Fruit fly (Drosophila melanogaster) whole organism, embryonic: ENCODE results near the gene CG12589.

Source experiments
- BtbVII ChIP-seq: fragments of 200-800 bp; sonication (Bioruptor generic); optimal IDR thresholded peaks from 3 replicates; lab custom pipeline; 2017; ENCODE audit warnings: missing biosample characterization, mild to moderate bottlenecking, missing genetic modification characterization
- CG10209 ChIP-seq: fragments of 200-800 bp; sonication (Bioruptor generic); optimal IDR thresholded peaks from 3 replicates; lab custom pipeline; 2017; ENCODE audit warnings: missing biosample characterization, mild to moderate bottlenecking, missing genetic modification characterization, missing genetic modification reagents
- CG10431 ChIP-seq: fragments of 200-800 bp; sonication (Bioruptor generic); optimal IDR thresholded peaks from 3 replicates; lab custom pipeline; 2018; ENCODE audit warnings: missing biosample characterization, mild to moderate bottlenecking, missing genetic modification characterization
- CG10565 ChIP-seq: fragments of 200-800 bp; sonication (Bioruptor generic); optimal IDR thresholded peaks from 3 replicates; lab custom pipeline; 2016; ENCODE audit warnings: missing biosample characterization, mild to moderate bottlenecking, missing genetic modification characterization
- CG11456 ChIP-seq: fragments of 200-800 bp; sonication (Bioruptor generic); IDR thresholded peaks from 3 replicates; pipeline ENCODE4 v1.3.6; 2022; ENCODE audit warnings: missing biosample characterization, missing genetic modification characterization
- CG12155 ChIP-seq: fragments of 200-800 bp; sonication (Bioruptor generic); optimal IDR thresholded peaks from 3 replicates; lab custom pipeline; 2016; ENCODE audit warnings: missing biosample characterization, missing genetic modification characterization
- CG1529 ChIP-seq: fragments of 200-800 bp; sonication (Bioruptor generic); optimal IDR thresholded peaks from 3 replicates; lab custom pipeline; 2018; ENCODE audit warnings: missing biosample characterization, missing genetic modification characterization
- CG17186 ChIP-seq: fragments of 200-800 bp; sonication (Bioruptor generic); optimal IDR thresholded peaks from 3 replicates; lab custom pipeline; 2017; ENCODE audit warnings: missing biosample characterization, missing genetic modification reagents, missing genetic modification characterization
- CG2116 ChIP-seq: fragments of 200-800 bp; sonication (Bioruptor generic); optimal IDR thresholded peaks from 3 replicates; lab custom pipeline; 2018; ENCODE audit warnings: missing biosample characterization, mild to moderate bottlenecking, missing genetic modification characterization
- CG3065 ChIP-seq: fragments of 200-800 bp; sonication (Bioruptor generic); optimal IDR thresholded peaks from 2 replicates; lab custom pipeline; 2016; ENCODE audit warnings: missing biosample characterization, missing genetic modification characterization
- CG31441 ChIP-seq: fragments of 200-800 bp; sonication (Bioruptor generic); IDR thresholded peaks from 2 replicates; pipeline ENCODE4 v1.3.6; 2022; ENCODE audit warnings: missing biosample characterization, missing genetic modification characterization
- CG34224 ChIP-seq: fragments of 200-800 bp; sonication (Bioruptor generic); IDR thresholded peaks from 3 replicates; pipeline ENCODE4 v1.3.6; 2022; ENCODE audit warnings: missing biosample characterization, missing genetic modification characterization; ENCODE audit not compliant: partially characterized antibody
- CG4707 ChIP-seq: fragments of 200-800 bp; sonication (Bioruptor generic); optimal IDR thresholded peaks from 2 replicates; lab custom pipeline; 2018; ENCODE audit warnings: missing biosample characterization, mild to moderate bottlenecking, missing genetic modification characterization, moderate library complexity
- CG6654 ChIP-seq: fragments of 200-800 bp; sonication (Bioruptor generic); optimal IDR thresholded peaks from 2 replicates; lab custom pipeline; 2017; ENCODE audit warnings: missing biosample characterization, mild to moderate bottlenecking, missing genetic modification characterization
- CG6791 ChIP-seq: fragments of 200-800 bp; sonication (Bioruptor generic); IDR thresholded peaks from 3 replicates; pipeline ENCODE4 v1.3.6; 2022; ENCODE audit warnings: missing biosample characterization, missing genetic modification characterization; ENCODE audit not compliant: partially characterized antibody
- CG8924 ChIP-seq: fragments of 200-800 bp; optimal IDR thresholded peaks from 3 replicates; lab custom pipeline; 2019; ENCODE audit warnings: missing biosample characterization, mild to moderate bottlenecking, missing genetic modification characterization, moderate library complexity
- CG9797 ChIP-seq: fragments of 200-800 bp; sonication (Bioruptor generic); optimal IDR thresholded peaks from 3 replicates; lab custom pipeline; 2018; ENCODE audit warnings: missing biosample characterization, mild to moderate bottlenecking, missing genetic modification characterization
- CG9817 ChIP-seq: fragments of 200-800 bp; sonication (Bioruptor generic); optimal IDR thresholded peaks from 2 replicates; lab custom pipeline; 2018; ENCODE audit warnings: missing biosample characterization, mild to moderate bottlenecking, missing genetic modification characterization, moderate library complexity
- D19B ChIP-seq: fragments of 200-800 bp; sonication (Bioruptor generic); optimal IDR thresholded peaks from 2 replicates; lab custom pipeline; 2017; ENCODE audit warnings: missing biosample characterization, mild to moderate bottlenecking, missing genetic modification characterization
- Doc2 ChIP-seq: fragments of 200-800 bp; sonication (Bioruptor generic); IDR thresholded peaks from 2 replicates; pipeline ENCODE4 v1.3.6; 2022; ENCODE audit warnings: missing biosample characterization, missing genetic modification characterization
- H2.0 ChIP-seq: fragments of 200-800 bp; sonication (Bioruptor generic); IDR thresholded peaks from 2 replicates; pipeline ENCODE4 v1.3.6; 2022; ENCODE audit warnings: missing biosample characterization, missing genetic modification characterization
- Sin3A ChIP-seq: fragments of >200 bp; optimal IDR thresholded peaks from 2 replicates; lab custom pipeline; 2018
- Sox100B ChIP-seq: fragments of 200-800 bp; sonication (Bioruptor generic); optimal IDR thresholded peaks from 3 replicates; lab custom pipeline; 2018; ENCODE audit warnings: missing biosample characterization, mild to moderate bottlenecking, missing genetic modification characterization
- Xrp1 ChIP-seq: fragments of 200-800 bp; sonication (Bioruptor generic); IDR thresholded peaks from 2 replicates; pipeline ENCODE4 v1.3.6; 2022; ENCODE audit warnings: missing biosample characterization, missing genetic modification characterization
- abd-A ChIP-seq: fragments of 200-800 bp; sonication (Bioruptor generic); optimal IDR thresholded peaks from 3 replicates; lab custom pipeline; 2019; ENCODE audit warnings: missing biosample characterization, mild to moderate bottlenecking, missing genetic modification characterization, moderate library complexity
- al ChIP-seq: fragments of 200-800 bp; sonication (Bioruptor generic); IDR thresholded peaks from 2 replicates; pipeline ENCODE4 v1.3.6; 2022; ENCODE audit warnings: missing biosample characterization, missing genetic modification characterization
- ash1 ChIP-seq: fragments of 200-800 bp; sonication (Bioruptor generic); optimal IDR thresholded peaks from 2 replicates; lab custom pipeline; 2018; ENCODE audit warnings: missing biosample characterization, mild to moderate bottlenecking, missing genetic modification characterization
- bowl ChIP-seq: fragments of 200-800 bp; sonication (Bioruptor generic); IDR thresholded peaks from 2 replicates; pipeline ENCODE4 v1.3.6; 2022; ENCODE audit warnings: missing biosample characterization, missing genetic modification characterization
- btn ChIP-seq: fragments of 200-800 bp; sonication (Bioruptor generic); optimal IDR thresholded peaks from 2 replicates; lab custom pipeline; 2016; ENCODE audit warnings: missing biosample characterization, missing genetic modification characterization
- cg ChIP-seq: fragments of 200-800 bp; sonication (Bioruptor generic); optimal IDR thresholded peaks from 3 replicates; lab custom pipeline; 2019; ENCODE audit warnings: missing biosample characterization, mild to moderate bottlenecking, missing genetic modification characterization, moderate library complexity
- croc ChIP-seq: fragments of 200-800 bp; sonication (Bioruptor generic); conservative IDR thresholded peaks from 3 replicates; pipeline ENCODE4 v1.3.6; 2022; ENCODE audit warnings: missing biosample characterization, missing genetic modification characterization
- crol ChIP-seq: fragments of 200-800 bp; sonication (Bioruptor generic); IDR thresholded peaks from 2 replicates; pipeline ENCODE4 v1.3.6; 2022; ENCODE audit warnings: missing biosample characterization, missing genetic modification characterization
- gfzf ChIP-seq: fragments of 200-800 bp; sonication (Bioruptor generic); optimal IDR thresholded peaks from 2 replicates; lab custom pipeline; 2016; ENCODE audit warnings: missing biosample characterization, mild to moderate bottlenecking, missing genetic modification characterization, moderate library complexity
- grn ChIP-seq: fragments of 200-800 bp; sonication (Bioruptor generic); optimal IDR thresholded peaks from 3 replicates; lab custom pipeline; 2017; ENCODE audit warnings: missing biosample characterization, missing genetic modification characterization
- gsb-n ChIP-seq: fragments of 200-800 bp; sonication (Bioruptor generic); optimal IDR thresholded peaks from 3 replicates; lab custom pipeline; 2018; ENCODE audit warnings: missing biosample characterization, mild to moderate bottlenecking, missing genetic modification characterization
- lov ChIP-seq, 2 experiments: fragments of 200-800 bp in 1 of 2; fragments of >200 bp in 1 of 2; sonication (Bioruptor generic) in 1 of 2; IDR thresholded peaks in 1 of 2; optimal IDR thresholded peaks in 1 of 2; 2 replicates in 1 of 2; 3 replicates in 1 of 2; pipeline versions ENCODE4 v1.3.6 to Lab custom; 2017 to 2022; ENCODE audit warnings: missing biosample characterization in 1 of 2, missing genetic modification characterization in 1 of 2
- nau ChIP-seq: fragments of 200-800 bp; sonication (Bioruptor generic); optimal IDR thresholded peaks from 3 replicates; lab custom pipeline; 2017; ENCODE audit warnings: missing biosample characterization, mild to moderate bottlenecking, missing genetic modification characterization, missing genetic modification reagents
- oc ChIP-seq: fragments of 200-800 bp; sonication (Bioruptor generic); optimal IDR thresholded peaks from 2 replicates; lab custom pipeline; 2018; ENCODE audit warnings: missing biosample characterization, mild to moderate bottlenecking, missing genetic modification characterization, moderate library complexity
- pros ChIP-seq: fragments of 200-800 bp; sonication (Bioruptor generic); optimal IDR thresholded peaks from 3 replicates; lab custom pipeline; 2019; ENCODE audit warnings: missing biosample characterization, mild to moderate bottlenecking, missing genetic modification characterization, moderate library complexity
- psq ChIP-seq: fragments of 200-800 bp; sonication (Bioruptor generic); optimal IDR thresholded peaks from 2 replicates; lab custom pipeline; 2017; ENCODE audit warnings: missing biosample characterization, missing genetic modification characterization
- pzg ChIP-seq: fragments of 200-800 bp; sonication (Bioruptor generic); optimal IDR thresholded peaks from 3 replicates; lab custom pipeline; 2018; ENCODE audit warnings: missing biosample characterization, mild to moderate bottlenecking, missing genetic modification characterization, moderate library complexity
- run ChIP-seq: fragments of 200-800 bp; sonication (Bioruptor generic); optimal IDR thresholded peaks from 3 replicates; lab custom pipeline; 2018; ENCODE audit warnings: missing biosample characterization, mild to moderate bottlenecking, missing genetic modification characterization
- sens ChIP-seq: fragments of 200-800 bp; sonication (Bioruptor generic); peaks from one replicate; lab custom pipeline; 2016; ENCODE audit warnings: missing biosample characterization, missing genetic modification characterization
- sqz ChIP-seq: fragments of 200-800 bp; sonication (Bioruptor generic); optimal IDR thresholded peaks from 3 replicates; lab custom pipeline; 2018; ENCODE audit warnings: missing biosample characterization, mild to moderate bottlenecking, missing genetic modification characterization
- tin ChIP-seq: fragments of 200-800 bp; sonication (Bioruptor generic); optimal IDR thresholded peaks from 3 replicates; lab custom pipeline; 2016; ENCODE audit warnings: missing biosample characterization, missing genetic modification characterization
- tx ChIP-seq: fragments of 200-800 bp; sonication (Bioruptor generic); optimal IDR thresholded peaks from 2 replicates; lab custom pipeline; 2016; ENCODE audit warnings: missing biosample characterization, missing genetic modification characterization
- vvl ChIP-seq: fragments of 200-800 bp; sonication (Bioruptor generic); IDR thresholded peaks from 2 replicates; pipeline ENCODE4 v1.3.6; 2022; ENCODE audit warnings: missing biosample characterization, missing genetic modification characterization

CG12589 gene

DNA sequence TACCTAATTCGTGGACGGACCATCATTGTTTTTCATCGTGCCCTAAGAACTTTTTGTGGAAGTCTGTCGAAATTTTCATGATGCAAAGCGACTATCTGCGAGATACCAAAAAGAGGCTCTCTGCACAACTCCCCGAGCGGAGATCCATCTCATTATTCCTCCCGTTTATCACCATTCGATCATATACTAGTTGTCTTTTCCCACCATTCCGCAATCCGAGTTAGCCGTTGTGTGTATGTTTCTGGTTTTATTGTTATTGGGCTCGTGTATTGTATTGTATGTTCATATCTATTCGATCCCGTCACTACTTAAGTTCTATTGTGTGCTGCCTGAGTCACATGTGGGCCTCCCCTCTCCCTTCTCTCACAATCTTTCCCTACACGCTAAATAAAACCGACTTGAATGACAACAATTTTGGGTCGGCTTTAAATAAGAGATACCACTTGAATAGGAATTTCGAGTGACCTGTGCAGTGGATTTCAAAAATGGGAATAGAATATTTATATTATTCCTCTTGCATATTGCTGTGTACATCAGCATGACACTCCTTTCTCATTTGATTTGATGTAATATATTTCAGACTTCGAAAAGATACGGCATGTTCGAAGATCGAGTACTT, 40.8 kb downstream of the CG12589 start (continued):
- TF ChIP-seq H2.0 (no peak), D19B (GFP tag; lab: Kevin White, UChicago) (no peak), Doc2 (GFP tag; lab: Robert Waterston, UW) (no peak), Sox100B (GFP tag; lab: Kevin White, UChicago) (no peak), CG9797 (no peak), BtbVII (GFP tag; lab: Kevin White, UChicago) (no peak), CG34224 (GFP tag; lab: Robert Waterston, UW) (no peak), grn (peak; percentile 70), CG4707 (GFP tag; lab: Kevin White, UChicago) (no peak), sens (peak; percentile 85), tin (no peak), oc (tag; lab: Kevin White, UChicago) (peak; percentile 42), tx (GFP tag; lab: Kevin White, UChicago) (no peak), CG10209 (no peak), croc (GFP tag; lab: Robert Waterston, UW) (no peak), CG6654 (GFP tag; lab: Kevin White, UChicago) (no peak), al (GFP tag; lab: Robert Waterston, UW) (no peak), Sin3A (no peak), btn (GFP tag; lab: Kevin White, UChicago) (no peak), ash1 (GFP tag; lab: Kevin White, UChicago) (no peak)
- TF ChIP-seq, all 482 proteins: peak for 28

dm6 chr3R:5097175-5097574, 41.6 kb downstream of the CG12589 start:
- TF ChIP-seq sens (peak; percentile 9), bowl (no peak), CG11456 (GFP tag; lab: Robert Waterston, UW) (0 out of 3 replicates have a peak, but pooled peaks have one; percentile 29), vvl (GFP tag; lab: Robert Waterston, UW) (peak; percentile 58; the same call in 1 of the 2 replicates), crol (GFP tag; lab: Robert Waterston, UW) (peak; percentile 78), CG12155 (GFP tag; lab: Kevin White, UChicago) (no peak), lov (optimal IDR thresholded peaks at IDR 0.05; lab: Kevin White, UChicago) (no peak), lov (GFP tag; IDR thresholded peaks at IDR 0.05; lab: Robert Waterston, UW) (0 out of 3 replicates have a peak, but pooled peaks have one; percentile 27), gsb-n (tag; lab: Kevin White, UChicago) (peak; percentile 28)

DNA sequence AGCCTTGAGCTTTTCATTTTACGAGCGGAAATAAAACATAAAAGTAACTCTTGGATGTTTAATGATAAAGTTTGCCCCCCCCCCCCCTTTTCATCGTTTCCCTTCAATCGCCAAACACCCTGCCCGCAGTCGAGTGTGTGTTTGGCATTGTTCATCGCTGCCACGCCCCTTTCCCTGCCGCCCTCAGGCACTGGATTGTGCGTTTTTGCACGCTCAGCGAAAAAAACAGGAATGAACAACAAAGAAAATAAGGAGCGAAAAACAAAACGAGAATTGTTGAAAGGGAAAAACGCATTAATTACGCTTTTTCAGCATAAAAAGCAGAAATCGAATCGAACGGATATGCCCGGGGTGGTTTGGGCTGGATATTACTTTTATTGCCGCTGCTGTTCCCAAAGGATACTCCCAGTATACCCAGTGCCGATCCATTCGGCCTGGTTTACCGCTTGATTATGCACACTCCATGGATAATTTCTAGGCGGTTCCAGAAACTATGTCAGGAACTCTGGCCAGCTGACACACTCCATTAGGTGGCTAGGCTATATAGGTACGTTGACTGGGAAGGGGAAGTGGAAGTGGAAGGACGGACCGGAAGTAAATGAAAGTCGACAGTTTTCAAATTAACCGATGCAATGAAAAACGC, 42.7 kb downstream of the CG12589 start:
- TF ChIP-seq CG17186 (GFP tag; lab: Kevin White, UChicago) (no peak), pros (GFP tag; lab: Kevin White, UChicago) (peak; percentile 82), psq (GFP tag; lab: Kevin White, UChicago) (no peak), CG31441 (GFP tag; lab: Robert Waterston, UW) (no peak), CG2116 (GFP tag; lab: Kevin White, UChicago) (no peak), nau (GFP tag; lab: Kevin White, UChicago) (no peak), crol (GFP tag; lab: Robert Waterston, UW) (peak; percentile 63), CG6791 (GFP tag; lab: Robert Waterston, UW) (0 out of 3 replicates have a peak, but pooled peaks have one; percentile 5), CG10431 (GFP tag; lab: Kevin White, UChicago) (no peak), pzg (GFP tag; lab: Kevin White, UChicago) (no peak), CG9817 (tag; lab: Kevin White, UChicago) (no peak), CG10565 (GFP tag; lab: Kevin White, UChicago) (no peak), run (tag; lab: Kevin White, UChicago) (peak; percentile 5), abd-A (tag; lab: Kevin White, UChicago) (peak; percentile 44), CG8924 (no peak), Xrp1 (GFP tag; lab: Robert Waterston, UW) (no peak), CG1529 (GFP tag; lab: Kevin White, UChicago) (no peak), CG3065 (GFP tag; lab: Kevin White, UChicago) (peak; percentile 62), sqz (peak; percentile 75), cg (no peak), gfzf (GFP tag; lab: Kevin White, UChicago) (no peak)
